Fruit fly (Drosophila melanogaster) whole organism, embryonic: ENCODE measurements around the gene CG46307.

Source experiments
- Atf-2 ChIP-seq: fragments of 200-800 bp; sonication (Bioruptor generic); optimal IDR thresholded peaks from 2 replicates; lab custom pipeline; 2016; ENCODE audit warnings: missing biosample characterization, missing genetic modification characterization
- Atf6 ChIP-seq: fragments of 200-800 bp; sonication (Bioruptor generic); IDR thresholded peaks from 2 replicates; pipeline ENCODE4 v1.3.6; 2022; ENCODE audit warnings: missing biosample characterization, missing genetic modification characterization
- CG10267 ChIP-seq: fragments of 200-800 bp; sonication (Bioruptor generic); optimal IDR thresholded peaks from 2 replicates; lab custom pipeline; 2018; ENCODE audit warnings: missing biosample characterization, mild to moderate bottlenecking, missing genetic modification characterization, moderate library complexity
- CG10366 ChIP-seq: fragments of 200-800 bp; sonication (Bioruptor generic); IDR thresholded peaks from 2 replicates; pipeline ENCODE4 v1.3.6; 2022; ENCODE audit warnings: missing biosample characterization, missing genetic modification characterization
- CG12071 ChIP-seq: fragments of 200-800 bp; sonication (Bioruptor generic); optimal IDR thresholded peaks from 3 replicates; lab custom pipeline; 2018; ENCODE audit warnings: missing biosample characterization, mild to moderate bottlenecking, missing genetic modification characterization
- CG12744 ChIP-seq: fragments of 200-800 bp; sonication (Bioruptor generic); optimal IDR thresholded peaks from 2 replicates; lab custom pipeline; 2016; ENCODE audit warnings: missing biosample characterization, missing genetic modification characterization
- CG13894 ChIP-seq: fragments of 200-800 bp; sonication (Bioruptor generic); optimal IDR thresholded peaks from 3 replicates; lab custom pipeline; 2018; ENCODE audit warnings: missing biosample characterization, mild to moderate bottlenecking, missing genetic modification characterization, moderate library complexity
- CG14710 ChIP-seq: fragments of 200-800 bp; sonication (Bioruptor generic); optimal IDR thresholded peaks from 3 replicates; lab custom pipeline; 2019; ENCODE audit warnings: missing biosample characterization, mild to moderate bottlenecking, missing genetic modification characterization, moderate library complexity
- CG14965 ChIP-seq: fragments of 200-800 bp; sonication (Bioruptor generic); optimal IDR thresholded peaks from 2 replicates; lab custom pipeline; 2016; ENCODE audit warnings: missing biosample characterization, missing genetic modification characterization, borderline replicate concordance
- CG16815 ChIP-seq: fragments of 200-800 bp; sonication (Bioruptor generic); optimal IDR thresholded peaks from 3 replicates; lab custom pipeline; 2017; ENCODE audit warnings: missing biosample characterization, mild to moderate bottlenecking, missing genetic modification characterization
- CG2678 ChIP-seq: fragments of 200-800 bp; sonication (Bioruptor generic); optimal IDR thresholded peaks from 3 replicates; lab custom pipeline; 2019; ENCODE audit warnings: missing biosample characterization, mild to moderate bottlenecking, missing genetic modification characterization, moderate library complexity
- CG3065 ChIP-seq: fragments of 200-800 bp; sonication (Bioruptor generic); optimal IDR thresholded peaks from 2 replicates; lab custom pipeline; 2016; ENCODE audit warnings: missing biosample characterization, missing genetic modification characterization
- CG33213 ChIP-seq: fragments of 200-800 bp; sonication (Bioruptor generic); optimal IDR thresholded peaks from 3 replicates; lab custom pipeline; 2016; ENCODE audit warnings: missing biosample characterization, missing genetic modification characterization
- CG34224 ChIP-seq: fragments of 200-800 bp; sonication (Bioruptor generic); IDR thresholded peaks from 3 replicates; pipeline ENCODE4 v1.3.6; 2022; ENCODE audit warnings: missing biosample characterization, missing genetic modification characterization; ENCODE audit not compliant: partially characterized antibody
- CG5180 ChIP-seq: fragments of 200-800 bp; sonication (Bioruptor generic); optimal IDR thresholded peaks from 3 replicates; lab custom pipeline; 2017; ENCODE audit warnings: missing biosample characterization, missing genetic modification characterization, mild to moderate bottlenecking, moderate library complexity, missing genetic modification reagents
- CG6813 ChIP-seq: fragments of 200-800 bp; sonication (Bioruptor generic); optimal IDR thresholded peaks from 2 replicates; lab custom pipeline; 2017; ENCODE audit warnings: missing biosample characterization, missing genetic modification characterization, mild to moderate bottlenecking, moderate library complexity, missing genetic modification reagents
- CG8944 ChIP-seq: fragments of 200-800 bp; sonication (Bioruptor generic); optimal IDR thresholded peaks from 3 replicates; lab custom pipeline; 2016; ENCODE audit warnings: missing biosample characterization, missing genetic modification characterization
- Dp ChIP-seq: fragments of 200-800 bp; sonication (Bioruptor generic); optimal IDR thresholded peaks from 2 replicates; lab custom pipeline; 2018; ENCODE audit warnings: missing biosample characterization, mild to moderate bottlenecking, missing genetic modification characterization, moderate library complexity
- Dref ChIP-seq: fragments of 200-800 bp; sonication (Bioruptor generic); IDR thresholded peaks from 2 replicates; pipeline ENCODE4 v1.3.6; 2022; ENCODE audit warnings: missing biosample characterization, missing genetic modification characterization
- E2f1 ChIP-seq: fragments of 200-800 bp; sonication (Bioruptor generic); IDR thresholded peaks from 2 replicates; pipeline ENCODE4 v1.3.6; 2022; ENCODE audit warnings: missing biosample characterization, missing genetic modification characterization
- Hand ChIP-seq: fragments of 200-800 bp; sonication (Bioruptor generic); optimal IDR thresholded peaks from 2 replicates; lab custom pipeline; 2017; ENCODE audit warnings: mild to moderate bottlenecking, missing biosample characterization, missing genetic modification reagents, missing genetic modification characterization
- PHDP ChIP-seq: fragments of 200-800 bp; sonication (Bioruptor generic); optimal IDR thresholded peaks from 3 replicates; lab custom pipeline; 2018; ENCODE audit warnings: missing biosample characterization, mild to moderate bottlenecking, missing genetic modification characterization, moderate library complexity
- Six4 ChIP-seq: fragments of 200-800 bp; sonication (Bioruptor generic); optimal IDR thresholded peaks from 2 replicates; lab custom pipeline; 2016; ENCODE audit warnings: missing biosample characterization, missing genetic modification characterization
- Sry-β ChIP-seq: fragments of 200-800 bp; sonication (Bioruptor generic); optimal IDR thresholded peaks from 2 replicates; lab custom pipeline; 2018; ENCODE audit warnings: missing biosample characterization, mild to moderate bottlenecking, missing genetic modification characterization, moderate library complexity
- Usf ChIP-seq: fragments of 200-800 bp; sonication (Bioruptor generic); optimal IDR thresholded peaks from 2 replicates; lab custom pipeline; 2017; ENCODE audit warnings: missing genotype, missing biosample characterization, missing genetic modification characterization
- YL-1 ChIP-seq: fragments of 200-800 bp; sonication (Bioruptor generic); optimal IDR thresholded peaks from 3 replicates; lab custom pipeline; 2017; ENCODE audit warnings: missing biosample characterization, mild to moderate bottlenecking, missing genetic modification characterization
- ap ChIP-seq: fragments of 200-800 bp; sonication (Bioruptor generic); IDR thresholded peaks from 2 replicates; pipeline ENCODE4 v1.3.6; 2022; ENCODE audit warnings: missing biosample characterization, missing genetic modification characterization
- bigmax ChIP-seq: fragments of 200-800 bp; sonication (Bioruptor generic); optimal IDR thresholded peaks from 2 replicates; lab custom pipeline; 2018; ENCODE audit warnings: missing biosample characterization, mild to moderate bottlenecking, missing genetic modification characterization
- bowl ChIP-seq: fragments of 200-800 bp; sonication (Bioruptor generic); IDR thresholded peaks from 2 replicates; pipeline ENCODE4 v1.3.6; 2022; ENCODE audit warnings: missing biosample characterization, missing genetic modification characterization
- br ChIP-seq: fragments of >200 bp; optimal IDR thresholded peaks from 2 replicates; lab custom pipeline; 2017
- caup ChIP-seq: fragments of 200-800 bp; sonication (Bioruptor generic); optimal IDR thresholded peaks from 3 replicates; lab custom pipeline; 2017; ENCODE audit warnings: missing biosample characterization, mild to moderate bottlenecking, missing genetic modification characterization, moderate library complexity; ENCODE audit not compliant: severe bottlenecking
- chif ChIP-seq, 2 experiments: fragments of 200-800 bp; sonication (Bioruptor generic); optimal IDR thresholded peaks; 3 replicates each; lab custom pipeline; 2016; ENCODE audit warnings: missing biosample characterization in 2 of 2, missing genetic modification characterization in 2 of 2
- croc ChIP-seq: fragments of 200-800 bp; sonication (Bioruptor generic); conservative IDR thresholded peaks from 3 replicates; pipeline ENCODE4 v1.3.6; 2022; ENCODE audit warnings: missing biosample characterization, missing genetic modification characterization
- disco-r ChIP-seq: fragments of 200-800 bp; sonication (Bioruptor generic); optimal IDR thresholded peaks from 2 replicates; lab custom pipeline; 2016; ENCODE audit warnings: missing biosample characterization, missing genetic modification characterization
- ems ChIP-seq: fragments of 200-800 bp; sonication (Bioruptor generic); optimal IDR thresholded peaks from 3 replicates; lab custom pipeline; 2016; ENCODE audit warnings: missing biosample characterization, missing genetic modification characterization
- kay ChIP-seq: fragments of 200-800 bp; sonication (Bioruptor generic); optimal IDR thresholded peaks from 2 replicates; lab custom pipeline; 2016; ENCODE audit warnings: missing biosample characterization, missing genetic modification characterization
- kni ChIP-seq: fragments of 200-800 bp; sonication (Bioruptor generic); optimal IDR thresholded peaks from 3 replicates; lab custom pipeline; 2017; ENCODE audit warnings: mild to moderate bottlenecking, missing biosample characterization, missing genetic modification reagents, missing genetic modification characterization
- nerfin-2 ChIP-seq: fragments of 200-800 bp; sonication (Bioruptor generic); IDR thresholded peaks from 2 replicates; pipeline ENCODE4 v1.3.6; 2022; ENCODE audit warnings: missing biosample characterization, missing genetic modification characterization; ENCODE audit not compliant: partially characterized antibody
- pita ChIP-seq: fragments of 200-800 bp; sonication (Bioruptor generic); optimal IDR thresholded peaks from 2 replicates; lab custom pipeline; 2017; ENCODE audit warnings: missing biosample characterization, mild to moderate bottlenecking, missing genetic modification characterization
- prd ChIP-seq, 3 experiments: fragments of >200 bp in 2 of 3; fragments of 200-800 bp in 1 of 3; sonication (Bioruptor generic) in 1 of 3; optimal IDR thresholded peaks in 2 of 3; IDR thresholded peaks in 1 of 3; 2 replicates in 2 of 3; 3 replicates in 1 of 3; pipeline versions ENCODE4 v1.3.6 to Lab custom; 2017 to 2022; ENCODE audit warnings: missing biosample characterization in 1 of 3, missing genetic modification characterization in 1 of 3
- shn ChIP-seq: fragments of 200-800 bp; sonication (Bioruptor generic); optimal IDR thresholded peaks from 3 replicates; lab custom pipeline; 2016; ENCODE audit warnings: missing biosample characterization, missing genetic modification characterization
- sna ChIP-seq: fragments of 200-800 bp; sonication (Bioruptor generic); IDR thresholded peaks from 2 replicates; pipeline ENCODE4 v1.3.6; 2022; ENCODE audit warnings: missing biosample characterization, missing genetic modification characterization; ENCODE audit not compliant: partially characterized antibody
- sr ChIP-seq: fragments of 200-800 bp; sonication (Bioruptor generic); IDR thresholded peaks from 3 replicates; pipeline ENCODE4 v1.3.6; 2022; ENCODE audit warnings: missing biosample characterization, missing genetic modification characterization
- tll ChIP-seq, 2 experiments: fragments of 200-800 bp in 1 of 2; fragments of >200 bp in 1 of 2; sonication (Bioruptor generic) in 1 of 2; optimal IDR thresholded peaks; 2 replicates each; lab custom pipeline; 2017 to 2019; ENCODE audit warnings: missing biosample characterization in 2 of 2, missing genetic modification characterization in 2 of 2, mild to moderate bottlenecking in 1 of 2, moderate library complexity in 1 of 2
- tup ChIP-seq: fragments of 200-800 bp; sonication (Bioruptor generic); optimal IDR thresholded peaks from 2 replicates; lab custom pipeline; 2016; ENCODE audit warnings: missing biosample characterization, mild to moderate bottlenecking, missing genetic modification characterization, moderate library complexity
- twi ChIP-seq: fragments of 200-800 bp; optimal IDR thresholded peaks from 2 replicates; lab custom pipeline; 2019; ENCODE audit warnings: missing biosample characterization, mild to moderate bottlenecking, missing genetic modification characterization, moderate library complexity
- unc-4 ChIP-seq: fragments of 200-800 bp; sonication (Bioruptor generic); IDR thresholded peaks from 2 replicates; pipeline ENCODE4 v1.3.6; 2022; ENCODE audit warnings: missing biosample characterization, missing genetic modification characterization; ENCODE audit not compliant: partially characterized antibody
- unpg ChIP-seq: fragments of 200-800 bp; sonication (Bioruptor generic); optimal IDR thresholded peaks from 3 replicates; lab custom pipeline; 2018; ENCODE audit warnings: missing biosample characterization, mild to moderate bottlenecking, missing genetic modification characterization, moderate library complexity
- z ChIP-seq: fragments of 200-800 bp; sonication (Bioruptor generic); IDR thresholded peaks from 3 replicates; pipeline ENCODE4 v1.3.6; 2022; ENCODE audit warnings: missing biosample characterization, missing genetic modification characterization

CG46307 gene

DNA sequence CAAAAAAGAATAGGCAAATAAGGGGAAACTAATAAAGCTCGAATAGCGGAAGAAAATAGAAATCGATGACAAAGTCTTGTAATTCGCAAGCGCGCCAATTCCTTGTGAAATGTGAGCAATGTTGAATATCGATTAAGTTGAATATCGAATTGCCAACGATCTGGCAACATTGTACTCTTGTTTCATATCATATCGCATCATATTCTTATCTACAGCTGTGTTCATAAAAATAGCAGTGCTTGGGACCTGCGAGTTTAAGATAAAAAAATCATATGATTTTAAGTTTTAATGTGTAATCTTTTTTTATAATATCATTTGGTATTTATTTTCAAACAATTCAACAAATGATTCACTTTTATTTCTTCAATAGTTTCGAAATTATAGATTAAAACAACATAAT lies 44.7 kb downstream of the CG46307 start (continued):
- peak; percentile 32 for TF ChIP-seq CG10366 (GFP tag; lab: Robert Waterston, UW)
- no peak for TF ChIP-seq bowl (GFP tag; lab: Robert Waterston, UW)
- TF ChIP-seq CG34224 (GFP tag; lab: Robert Waterston, UW), result peak; percentile 80
- TF ChIP-seq Atf6 (GFP tag; lab: Robert Waterston, UW), result peak; percentile 52; the same call in 1 of the 2 replicates
- TF ChIP-seq prd (optimal IDR thresholded peaks at IDR 0.05; lab: Kevin White, UChicago), result no peak
- peak; percentile 58; the same call in 2 of the 3 replicates for TF ChIP-seq prd (GFP tag; IDR thresholded peaks at IDR 0.05; lab: Robert Waterston, UW)
- no peak for TF ChIP-seq kni
- peak; percentile 71 for TF ChIP-seq CG13894 (tag; lab: Kevin White, UChicago)
- no peak for TF ChIP-seq br (lab: Kevin White, UChicago)
- TF ChIP-seq caup (GFP tag; lab: Kevin White, UChicago), result no peak
- no peak for TF ChIP-seq CG5180 (GFP tag; lab: Kevin White, UChicago)
- TF ChIP-seq sr (GFP tag; lab: Robert Waterston, UW), result no peak
- TF ChIP-seq tup, result no peak
- TF ChIP-seq CG10267 (tag; lab: Kevin White, UChicago), result peak; percentile 66
- peak; percentile 12 for TF ChIP-seq CG12744
- peak; percentile 57 for TF ChIP-seq CG14710 (tag; lab: Kevin White, UChicago)
- no peak; the same call in 1 of the 2 replicates for TF ChIP-seq sna (GFP tag; lab: Robert Waterston, UW)
- no peak for TF ChIP-seq CG8944 (GFP tag; lab: Kevin White, UChicago)
- peak; percentile 84 for TF ChIP-seq Dp (GFP tag; lab: Kevin White, UChicago)
- no peak for TF ChIP-seq CG16815 (GFP tag; lab: Kevin White, UChicago)
- no peak for TF ChIP-seq shn (GFP tag; lab: Kevin White, UChicago)
- peak; percentile 83 for TF ChIP-seq Dref (GFP tag; lab: Robert Waterston, UW)
- no peak for TF ChIP-seq twi
- no peak for TF ChIP-seq bigmax (GFP tag; lab: Kevin White, UChicago)
- TF ChIP-seq pita, result no peak
- TF ChIP-seq CG6813 (GFP tag; lab: Kevin White, UChicago), result no peak
- TF ChIP-seq Six4 (GFP tag; lab: Kevin White, UChicago), result peak; percentile 64
- TF ChIP-seq YL-1 (GFP tag; lab: Kevin White, UChicago), result no peak
- TF ChIP-seq tll (GFP tag; optimal IDR thresholded peaks at IDR 0.05; lab: Kevin White, UChicago), result no peak
- TF ChIP-seq Sry-β, result no peak
- no peak for TF ChIP-seq CG3065 (GFP tag; lab: Kevin White, UChicago)
- no peak for TF ChIP-seq CG14965 (GFP tag; lab: Kevin White, UChicago)
- TF ChIP-seq unpg (GFP tag; lab: Kevin White, UChicago), result peak; percentile 71
- TF ChIP-seq ap (GFP tag; lab: Robert Waterston, UW), result peak; percentile 13; the same call in 1 of the 2 replicates
- TF ChIP-seq Usf (GFP tag; lab: Kevin White, UChicago), result no peak
- peak; percentile 64 for TF ChIP-seq CG2678
- no peak for TF ChIP-seq croc (GFP tag; lab: Robert Waterston, UW)
- TF ChIP-seq unc-4 (GFP tag; lab: Robert Waterston, UW), result peak; percentile 77
- TF ChIP-seq nerfin-2, result no peak
- peak; percentile 38 for TF ChIP-seq kay
- TF ChIP-seq z (GFP tag; lab: Robert Waterston, UW), result no peak
- TF ChIP-seq Hand (GFP tag; lab: Kevin White, UChicago), result no peak
- TF ChIP-seq PHDP (tag; lab: Kevin White, UChicago), result peak; percentile 59
- TF ChIP-seq CG33213 (GFP tag; lab: Kevin White, UChicago), result peak; percentile 54
- no peak for TF ChIP-seq CG12071 (GFP tag; lab: Kevin White, UChicago)
- no peak for TF ChIP-seq disco-r
- TF ChIP-seq Atf-2 (GFP tag; lab: Kevin White, UChicago), result no peak
- no peak for TF ChIP-seq ems (GFP tag; lab: Kevin White, UChicago)
- peak; percentile 60 for TF ChIP-seq E2f1 (GFP tag; lab: Robert Waterston, UW)
- no peak for TF ChIP-seq chif (GFP tag; optimal IDR thresholded peaks at IDR 0.05; lab: Kevin White, UChicago)
